Worm (Caenorhabditis elegans): Measurements from ENCODE around the gene srbc-12.

DNA sequence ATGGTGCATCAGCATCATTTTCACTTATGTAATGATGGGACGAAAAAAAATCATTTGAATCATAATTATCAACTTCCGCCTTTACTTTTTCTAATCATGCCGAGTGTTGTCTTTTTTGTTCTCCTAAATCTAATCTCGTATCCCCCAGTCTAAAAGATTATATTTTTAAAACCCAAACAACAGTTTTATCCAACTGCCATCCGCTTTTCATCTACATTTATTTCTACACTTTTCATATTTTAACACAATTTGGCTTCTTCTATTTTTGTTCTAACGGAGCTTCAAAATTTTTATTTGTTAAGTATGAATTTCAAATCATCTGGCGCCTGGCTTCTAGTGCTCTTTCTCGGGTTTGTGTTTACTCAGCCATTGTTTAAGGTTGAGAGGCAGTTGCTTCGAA lies 2.6 kb downstream of the srbc-12 start, which contains the start of gene K09C6.3:
- TF ChIP-seq W03F9.2 (tag; optimal IDR thresholded peaks at IDR 0.05) (no peak), him-1 (tag; optimal IDR thresholded peaks at IDR 0.05) (no peak)

All from whole organism, L4/young adult.